Fruit fly (Drosophila melanogaster) whole organism, embryonic: ENCODE results near the gene fend.

Experiments used
- Antp ChIP-seq: fragments of 200-800 bp; sonication (Bioruptor generic); optimal IDR thresholded peaks from 3 replicates; lab custom pipeline; 2016; ENCODE audit warnings: missing biosample characterization, missing genetic modification characterization
- CG10267 ChIP-seq: fragments of 200-800 bp; sonication (Bioruptor generic); optimal IDR thresholded peaks from 2 replicates; lab custom pipeline; 2018; ENCODE audit warnings: missing biosample characterization, mild to moderate bottlenecking, missing genetic modification characterization, moderate library complexity
- CG10274 ChIP-seq: fragments of 200-800 bp; sonication (Bioruptor generic); optimal IDR thresholded peaks from 3 replicates; lab custom pipeline; 2017; ENCODE audit warnings: missing biosample characterization, mild to moderate bottlenecking, missing genetic modification characterization
- CG10979 ChIP-seq: fragments of 200-800 bp; sonication (Bioruptor generic); optimal IDR thresholded peaks from 2 replicates; lab custom pipeline; 2018; ENCODE audit warnings: missing biosample characterization, mild to moderate bottlenecking, missing genetic modification characterization, moderate library complexity
- CG11085 ChIP-seq: fragments of 200-800 bp; sonication (Bioruptor generic); IDR thresholded peaks from 2 replicates; pipeline ENCODE4 v1.3.6; 2022; ENCODE audit warnings: missing biosample characterization, missing genetic modification characterization
- CG11695 ChIP-seq: fragments of 200-800 bp; sonication (Bioruptor generic); IDR thresholded peaks from 3 replicates; pipeline ENCODE4 v1.3.6; 2022; ENCODE audit warnings: missing biosample characterization, missing genetic modification characterization
- CG12155 ChIP-seq: fragments of 200-800 bp; sonication (Bioruptor generic); optimal IDR thresholded peaks from 3 replicates; lab custom pipeline; 2016; ENCODE audit warnings: missing biosample characterization, missing genetic modification characterization
- CG13123 ChIP-seq: fragments of 200-800 bp; sonication (Bioruptor generic); optimal IDR thresholded peaks from 2 replicates; lab custom pipeline; 2016; ENCODE audit warnings: missing biosample characterization, missing genetic modification characterization
- CG15011 ChIP-seq: fragments of 200-800 bp; sonication (Bioruptor generic); optimal IDR thresholded peaks from 3 replicates; lab custom pipeline; 2018; ENCODE audit warnings: missing biosample characterization, mild to moderate bottlenecking, missing genetic modification characterization
- CG18262 ChIP-seq: fragments of 200-800 bp; optimal IDR thresholded peaks from 3 replicates; lab custom pipeline; 2019; ENCODE audit warnings: missing biosample characterization, mild to moderate bottlenecking, missing genetic modification characterization, moderate library complexity
- CG18764 ChIP-seq: fragments of 200-800 bp; sonication (Bioruptor generic); optimal IDR thresholded peaks from 3 replicates; lab custom pipeline; 2016; ENCODE audit warnings: missing biosample characterization, missing genetic modification characterization
- CG2129 ChIP-seq: fragments of 200-800 bp; sonication (Bioruptor generic); IDR thresholded peaks from 2 replicates; pipeline ENCODE4 v1.3.6; 2022; ENCODE audit warnings: missing biosample characterization, missing genetic modification characterization; ENCODE audit not compliant: partially characterized antibody
- CG2678 ChIP-seq: fragments of 200-800 bp; sonication (Bioruptor generic); optimal IDR thresholded peaks from 3 replicates; lab custom pipeline; 2019; ENCODE audit warnings: missing biosample characterization, mild to moderate bottlenecking, missing genetic modification characterization, moderate library complexity
- CG33557 ChIP-seq: fragments of 200-800 bp; sonication (Bioruptor generic); optimal IDR thresholded peaks from 2 replicates; lab custom pipeline; 2019; ENCODE audit warnings: missing biosample characterization, mild to moderate bottlenecking, missing genetic modification characterization, moderate library complexity
- CG3847 ChIP-seq: fragments of 200-800 bp; sonication (Bioruptor generic); IDR thresholded peaks from 2 replicates; pipeline ENCODE4 v1.3.6; 2022; ENCODE audit warnings: missing biosample characterization, missing genetic modification characterization
- CG4854 ChIP-seq: fragments of 200-800 bp; sonication (Bioruptor generic); optimal IDR thresholded peaks from 2 replicates; lab custom pipeline; 2016; ENCODE audit warnings: missing biosample characterization, missing genetic modification characterization, inconsistent platforms
- CG5953 ChIP-seq: fragments of 200-800 bp; sonication (Bioruptor generic); IDR thresholded peaks from 2 replicates; pipeline ENCODE4 v1.3.6; 2022; ENCODE audit warnings: missing biosample characterization, missing genetic modification characterization
- CG6683 ChIP-seq: fragments of 200-800 bp; sonication (Bioruptor generic); optimal IDR thresholded peaks from 2 replicates; lab custom pipeline; 2017; ENCODE audit warnings: missing biosample characterization, mild to moderate bottlenecking, missing genetic modification characterization, missing genetic modification reagents
- CG6854 ChIP-seq: fragments of 200-800 bp; sonication (Bioruptor generic); optimal IDR thresholded peaks from 3 replicates; lab custom pipeline; 2017; ENCODE audit warnings: missing biosample characterization, mild to moderate bottlenecking, missing genetic modification characterization
- CG7357 ChIP-seq: fragments of 200-800 bp; sonication (Bioruptor generic); IDR thresholded peaks from 3 replicates; pipeline ENCODE4 v1.3.6; 2022; ENCODE audit warnings: missing biosample characterization, missing genetic modification characterization
- CG8290 ChIP-seq, 3 experiments: fragments of 200-800 bp; sonication (Bioruptor generic); optimal IDR thresholded peaks; 2 replicates each; lab custom pipeline; 2016 to 2019; ENCODE audit warnings: missing biosample characterization in 3 of 3, missing genetic modification characterization in 3 of 3, mild to moderate bottlenecking in 2 of 3, moderate library complexity in 1 of 3
- CG8388 ChIP-seq: fragments of 200-800 bp; sonication (Bioruptor generic); optimal IDR thresholded peaks from 2 replicates; lab custom pipeline; 2019; ENCODE audit warnings: missing biosample characterization, mild to moderate bottlenecking, missing genetic modification characterization, moderate library complexity
- CG9727 ChIP-seq: fragments of 200-800 bp; sonication (Bioruptor generic); optimal IDR thresholded peaks from 3 replicates; lab custom pipeline; 2017; ENCODE audit warnings: missing biosample characterization, mild to moderate bottlenecking, missing genetic modification characterization
- D19A ChIP-seq: fragments of 200-800 bp; optimal IDR thresholded peaks from 3 replicates; lab custom pipeline; 2019; ENCODE audit warnings: missing biosample characterization, mild to moderate bottlenecking, missing genetic modification characterization, moderate library complexity
- Hand ChIP-seq: fragments of 200-800 bp; sonication (Bioruptor generic); optimal IDR thresholded peaks from 2 replicates; lab custom pipeline; 2017; ENCODE audit warnings: mild to moderate bottlenecking, missing biosample characterization, missing genetic modification reagents, missing genetic modification characterization
- HmgD ChIP-seq: fragments of 200-800 bp; sonication (Bioruptor generic); optimal IDR thresholded peaks from 3 replicates; lab custom pipeline; 2016; ENCODE audit warnings: missing biosample characterization, missing genetic modification characterization
- Max ChIP-seq: fragments of 200-800 bp; sonication (Bioruptor generic); optimal IDR thresholded peaks from 2 replicates; lab custom pipeline; 2016; ENCODE audit warnings: missing biosample characterization, mild to moderate bottlenecking, missing genetic modification characterization
- Myb ChIP-seq: fragments of 200-800 bp; sonication (Bioruptor generic); optimal IDR thresholded peaks from 2 replicates; lab custom pipeline; 2016; ENCODE audit warnings: missing biosample characterization, missing genetic modification characterization
- NK7.1 ChIP-seq: fragments of 200-800 bp; sonication (Bioruptor generic); optimal IDR thresholded peaks from 3 replicates; lab custom pipeline; 2016; ENCODE audit warnings: missing biosample characterization, missing genetic modification characterization
- Oaz ChIP-seq: fragments of 200-800 bp; sonication (Bioruptor generic); IDR thresholded peaks from 2 replicates; pipeline ENCODE4 v1.3.6; 2022; ENCODE audit warnings: missing biosample characterization, missing genetic modification characterization
- Pdp1 ChIP-seq, 2 experiments: fragments of 200-800 bp; sonication (Bioruptor generic); optimal IDR thresholded peaks; 3 replicates each; lab custom pipeline; 2016; ENCODE audit warnings: missing biosample characterization in 2 of 2, missing genetic modification characterization in 2 of 2, mild to moderate bottlenecking in 1 of 2, moderate library complexity in 1 of 2
- Ravus ChIP-seq: fragments of 200-800 bp; sonication (Bioruptor generic); IDR thresholded peaks from 2 replicates; pipeline ENCODE4 v1.3.6; 2022; ENCODE audit warnings: missing biosample characterization, missing genetic modification characterization
- Rfx ChIP-seq: fragments of 200-800 bp; sonication (Bioruptor generic); IDR thresholded peaks from 2 replicates; pipeline ENCODE4 v1.3.6; 2022; ENCODE audit warnings: missing biosample characterization, missing genetic modification characterization
- bsh ChIP-seq, 2 experiments: fragments of 200-800 bp; sonication (Bioruptor generic); optimal IDR thresholded peaks; 2 replicates each; lab custom pipeline; 2017 to 2018; ENCODE audit warnings: mild to moderate bottlenecking in 2 of 2, missing biosample characterization in 2 of 2, missing genetic modification characterization in 2 of 2, moderate library complexity in 1 of 2
- ci ChIP-seq: fragments of 200-800 bp; sonication (Bioruptor generic); IDR thresholded peaks from 3 replicates; pipeline ENCODE4 v1.3.6; 2022; ENCODE audit warnings: missing biosample characterization, missing genetic modification characterization
- corto ChIP-seq: fragments of 200-800 bp; sonication (Bioruptor generic); optimal IDR thresholded peaks from 2 replicates; lab custom pipeline; 2016; ENCODE audit warnings: missing biosample characterization, mild to moderate bottlenecking, missing genetic modification characterization, moderate library complexity
- dysf ChIP-seq: fragments of 200-800 bp; sonication (Bioruptor generic); IDR thresholded peaks from 3 replicates; pipeline ENCODE4 v1.3.6; 2022; ENCODE audit warnings: missing biosample characterization, missing genetic modification characterization
- fd3F ChIP-seq: fragments of 200-800 bp; sonication (Bioruptor generic); optimal IDR thresholded peaks from 2 replicates; lab custom pipeline; 2018; ENCODE audit warnings: missing biosample characterization, mild to moderate bottlenecking, missing genetic modification characterization, moderate library complexity
- fd96Cb ChIP-seq: fragments of 200-800 bp; sonication (Bioruptor generic); optimal IDR thresholded peaks from 2 replicates; lab custom pipeline; 2018; ENCODE audit warnings: missing biosample characterization, mild to moderate bottlenecking, missing genetic modification characterization, moderate library complexity
- hkb ChIP-seq, 2 experiments: fragments of 200-800 bp in 1 of 2; fragments of >200 bp in 1 of 2; sonication (Bioruptor generic) in 1 of 2; IDR thresholded peaks in 1 of 2; optimal IDR thresholded peaks in 1 of 2; 2 replicates each; pipeline versions ENCODE4 v1.3.6 to Lab custom; 2017 to 2022; ENCODE audit warnings: missing biosample characterization in 1 of 2, missing genetic modification characterization in 1 of 2
- lab ChIP-seq: fragments of 200-800 bp; sonication (Bioruptor generic); optimal IDR thresholded peaks from 3 replicates; lab custom pipeline; 2017; ENCODE audit warnings: missing biosample characterization, missing genetic modification characterization, mild to moderate bottlenecking, moderate library complexity, missing genetic modification reagents
- nerfin-1 ChIP-seq: fragments of 200-800 bp; sonication (Bioruptor generic); optimal IDR thresholded peaks from 3 replicates; lab custom pipeline; 2019; ENCODE audit warnings: missing biosample characterization, mild to moderate bottlenecking, missing genetic modification characterization, moderate library complexity
- sd ChIP-seq: fragments of 200-800 bp; sonication (Bioruptor generic); optimal IDR thresholded peaks from 3 replicates; lab custom pipeline; 2018; ENCODE audit warnings: missing biosample characterization, mild to moderate bottlenecking, missing genetic modification characterization, moderate library complexity
- slp2 ChIP-seq: fragments of 200-800 bp; sonication (Bioruptor generic); optimal IDR thresholded peaks from 2 replicates; lab custom pipeline; 2016; ENCODE audit warnings: missing biosample characterization, missing genetic modification characterization
- sqz ChIP-seq: fragments of 200-800 bp; sonication (Bioruptor generic); optimal IDR thresholded peaks from 3 replicates; lab custom pipeline; 2018; ENCODE audit warnings: missing biosample characterization, mild to moderate bottlenecking, missing genetic modification characterization
- tap ChIP-seq: fragments of 200-800 bp; optimal IDR thresholded peaks from 3 replicates; lab custom pipeline; 2019; ENCODE audit warnings: missing biosample characterization, mild to moderate bottlenecking, missing genetic modification characterization, moderate library complexity
- trem ChIP-seq: fragments of 200-800 bp; optimal IDR thresholded peaks from 3 replicates; lab custom pipeline; 2019; ENCODE audit warnings: missing biosample characterization, mild to moderate bottlenecking, missing genetic modification characterization, moderate library complexity
- ttk ChIP-seq: fragments of 200-800 bp; sonication (Bioruptor generic); IDR thresholded peaks from 2 replicates; pipeline ENCODE4 v2.1.2; 2022; ENCODE audit warnings: missing biosample characterization, missing genetic modification characterization

fend gene

DNA sequence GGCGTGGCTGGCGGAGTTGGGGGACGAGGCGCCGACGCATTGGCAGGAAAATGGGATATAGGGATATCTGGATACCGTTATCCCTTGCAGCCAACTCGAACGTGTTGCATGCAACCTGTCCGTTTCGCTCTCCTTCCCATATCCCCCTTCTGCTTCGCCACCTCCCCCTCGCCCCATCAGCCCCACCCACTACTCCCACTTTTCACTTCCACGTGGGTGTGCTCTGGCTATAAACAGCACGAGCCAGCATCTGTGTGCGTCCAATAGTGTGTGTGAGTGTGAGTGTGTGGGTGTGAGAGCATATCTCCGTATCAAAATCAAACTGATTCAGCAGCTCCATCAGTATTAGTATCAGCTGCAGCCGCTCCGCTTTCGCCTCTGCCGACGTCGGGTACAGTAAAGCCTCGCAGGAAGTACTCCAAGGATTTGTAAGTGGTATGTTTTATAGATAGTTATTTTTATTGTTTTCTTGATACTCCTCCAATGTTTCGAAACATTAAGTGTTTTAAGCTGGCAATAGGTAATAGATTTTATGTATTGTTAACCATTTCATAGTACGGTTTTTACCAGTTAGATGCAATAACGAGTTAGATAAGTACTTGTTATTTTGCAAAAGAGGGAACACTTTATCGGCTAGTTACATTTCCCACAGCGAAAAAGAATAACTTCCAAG lies 15.8 kb downstream of the fend start (continued):
- no peak for TF ChIP-seq CG3847
- no peak for TF ChIP-seq CG8388 (GFP tag; lab: Kevin White, UChicago)
- TF ChIP-seq lab (GFP tag; lab: Kevin White, UChicago) = peak; percentile 64
- no peak for TF ChIP-seq sd
- no peak for TF ChIP-seq Ravus (GFP tag; lab: Robert Waterston, UW)
- no peak for TF ChIP-seq CG5953 (GFP tag; lab: Robert Waterston, UW)
- TF ChIP-seq Pdp1 (GFP tag; optimal IDR thresholded peaks at IDR 0.05; lab: Kevin White, UChicago) = peak; percentile 12 to 17
- peak; percentile 53 for TF ChIP-seq D19A (tag; lab: Kevin White, UChicago)
- TF ChIP-seq CG6683 (GFP tag; lab: Kevin White, UChicago) = no peak
- 0 out of 2 replicates have a peak, but pooled peaks have one; percentile 15 for TF ChIP-seq Rfx (GFP tag; lab: Robert Waterston, UW)
- no peak for TF ChIP-seq Oaz (GFP tag; lab: Robert Waterston, UW)
- no peak for TF ChIP-seq CG33557
- no peak for TF ChIP-seq HmgD (GFP tag; lab: Kevin White, UChicago)
- peak; percentile 12 for TF ChIP-seq Antp (GFP tag; lab: Kevin White, UChicago)
- peak; percentile 31 for TF ChIP-seq sqz (GFP tag; lab: Kevin White, UChicago)
- TF ChIP-seq CG10979 (tag; lab: Kevin White, UChicago) = peak; percentile 67
- TF ChIP-seq CG18262 (tag; lab: Kevin White, UChicago) = peak; percentile 65
- TF ChIP-seq CG7357 = no peak
- TF ChIP-seq CG11695 = 0 out of 3 replicates have a peak, but pooled peaks have one; percentile 43
- no peak for TF ChIP-seq CG13123
- peak; percentile 20 for TF ChIP-seq NK7.1
- no peak for TF ChIP-seq ttk (GFP tag; lab: Robert Waterston, UW)
- peak; percentile 49; the same call in 1 of the 3 replicates for TF ChIP-seq ci (GFP tag; lab: Robert Waterston, UW)
- TF ChIP-seq corto (GFP tag; lab: Kevin White, UChicago) = no peak
- peak; percentile 26 for TF ChIP-seq CG9727 (GFP tag; lab: Kevin White, UChicago)
- TF ChIP-seq CG18764 (GFP tag; lab: Kevin White, UChicago) = no peak
- TF ChIP-seq Hand (GFP tag; lab: Kevin White, UChicago) = no peak
- peak; percentile 20 for TF ChIP-seq CG10274 (GFP tag; lab: Kevin White, UChicago)
- peak; percentile 80 for TF ChIP-seq CG2678 (tag; lab: Kevin White, UChicago)
- no peak for TF ChIP-seq hkb (optimal IDR thresholded peaks at IDR 0.05; lab: Kevin White, UChicago)
- peak; percentile 64 for TF ChIP-seq hkb (GFP tag; IDR thresholded peaks at IDR 0.05; lab: Robert Waterston, UW)
- TF ChIP-seq fd96Cb (tag; lab: Kevin White, UChicago) = peak; percentile 68
- TF ChIP-seq trem (tag; lab: Kevin White, UChicago) = peak; percentile 29
- TF ChIP-seq CG12155 (GFP tag; lab: Kevin White, UChicago) = peak; percentile 9
- no peak for TF ChIP-seq CG4854 (GFP tag; lab: Kevin White, UChicago)
- TF ChIP-seq Myb (GFP tag; lab: Kevin White, UChicago) = no peak
- TF ChIP-seq CG8290 (GFP tag; optimal IDR thresholded peaks at IDR 0.05; lab: Kevin White, UChicago) = no peak
- TF ChIP-seq CG8290 (tag; optimal IDR thresholded peaks at IDR 0.05; lab: Kevin White, UChicago) = peak in 1 of 2 experiments; percentile 0
- TF ChIP-seq CG10267 (tag; lab: Kevin White, UChicago) = peak; percentile 16
- TF ChIP-seq CG2129 (GFP tag; lab: Robert Waterston, UW) = no peak
- TF ChIP-seq nerfin-1 (tag; lab: Kevin White, UChicago) = peak; percentile 56
- no peak for TF ChIP-seq CG11085 (GFP tag; lab: Robert Waterston, UW)
- peak; percentile 20 for TF ChIP-seq slp2 (GFP tag; lab: Kevin White, UChicago)
- peak; percentile 30 for TF ChIP-seq CG6854 (GFP tag; lab: Kevin White, UChicago)
- peak; percentile 69 for TF ChIP-seq tap (tag; lab: Kevin White, UChicago)
- peak; percentile 41; the same call in 2 of the 3 replicates for TF ChIP-seq dysf
- peak; percentile 22 for TF ChIP-seq Max (GFP tag; lab: Kevin White, UChicago)
- TF ChIP-seq CG15011 (GFP tag; lab: Kevin White, UChicago) = peak; percentile 10
- TF ChIP-seq bsh (GFP tag; optimal IDR thresholded peaks at IDR 0.05; lab: Kevin White, UChicago) = peak; percentile 18 to 64
- no peak for TF ChIP-seq fd3F (GFP tag; lab: Kevin White, UChicago)
